Worm (Caenorhabditis elegans): ENCODE results near the gene H37A05.2.

The H37A05.2 gene

DNA sequence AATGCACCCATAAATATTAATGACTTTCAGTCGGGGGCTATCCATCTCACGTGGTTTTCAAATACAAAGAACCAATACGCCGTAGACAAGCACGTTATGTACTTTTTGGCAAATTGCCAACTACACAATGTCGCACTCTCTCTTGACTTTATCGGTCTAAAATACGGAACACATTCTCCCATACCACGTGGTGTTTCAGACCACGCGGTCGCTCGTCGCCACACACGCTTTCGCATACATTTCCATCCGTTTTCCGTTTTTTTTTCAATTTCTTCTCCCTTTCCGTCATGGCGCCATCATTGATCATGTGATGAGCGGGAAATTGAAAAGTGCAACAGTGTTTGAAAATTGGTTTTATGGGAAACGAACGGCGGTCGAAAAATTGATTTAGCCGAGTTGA, 24.5 kb upstream of the H37A05.2 start (continued):
- peak; percentile 38 for TF ChIP-seq sox-4 (tag; optimal IDR thresholded peaks at IDR 0.05)
- peak; percentile 74 for TF ChIP-seq lin-13 (GFP tag; optimal IDR thresholded peaks at IDR 0.05)
- TF ChIP-seq nhr-71 (tag; optimal IDR thresholded peaks at IDR 0.05) = peak; percentile 98
- TF ChIP-seq ets-5 (GFP tag; IDR thresholded peaks at IDR 0.05) = no peak
- TF ChIP-seq ces-1 (GFP tag; optimal IDR thresholded peaks at IDR 0.05) = no peak
- no peak for TF ChIP-seq hlh-4 (tag; optimal IDR thresholded peaks at IDR 0.05)
- TF ChIP-seq lir-3 (tag; optimal IDR thresholded peaks at IDR 0.05; ENCODE audit: poor library complexity) = peak; percentile 64
- no peak for TF ChIP-seq unc-98 (GFP tag; IDR thresholded peaks at IDR 0.05)
- TF ChIP-seq fkh-4 (tag; optimal IDR thresholded peaks at IDR 0.05; ENCODE audit: borderline replicate concordance) = no peak
- peak; percentile 99 for TF ChIP-seq nhr-85 (tag)
- peak; percentile 83 for TF ChIP-seq mep-1 (tag; optimal IDR thresholded peaks at IDR 0.05)
- peak; percentile 91 for TF ChIP-seq nhr-47 (tag; optimal IDR thresholded peaks at IDR 0.05)
- no peak for TF ChIP-seq tlp-1 (tag; optimal IDR thresholded peaks at IDR 0.05)
- peak in 1 of 3 experiments; percentile 8 for TF ChIP-seq ceh-82 (tag; optimal IDR thresholded peaks at IDR 0.05)
- no peak for TF ChIP-seq lin-15B (tag; optimal IDR thresholded peaks at IDR 0.05)
- peak; percentile 22; the same call in 1 of the 2 replicates for TF ChIP-seq isw-1 (GFP tag; IDR thresholded peaks at IDR 0.05)
- TF ChIP-seq nhr-84 (tag; optimal IDR thresholded peaks at IDR 0.05) = no peak
- TF ChIP-seq ceh-63 (GFP tag; optimal IDR thresholded peaks at IDR 0.05) = peak; percentile 5
- TF ChIP-seq nhr-90 (tag; optimal IDR thresholded peaks at IDR 0.05; ENCODE audit: poor library complexity) = peak; percentile 94
- no peak for TF ChIP-seq ama-1 (optimal IDR thresholded peaks at IDR 0.05)
- peak; percentile 91 for TF ChIP-seq nhr-19 (GFP tag; conservative IDR thresholded peaks at IDR 0.05)
- TF ChIP-seq egl-27 (tag; optimal IDR thresholded peaks at IDR 0.05) = no peak
- no peak for TF ChIP-seq nhr-11 (tag; optimal IDR thresholded peaks at IDR 0.05)
- peak; percentile 88 for TF ChIP-seq irx-1 (tag; optimal IDR thresholded peaks at IDR 0.05)
- TF ChIP-seq nhr-77 (tag; optimal IDR thresholded peaks at IDR 0.05) = no peak
- TF ChIP-seq fkh-10 (GFP tag; optimal IDR thresholded peaks at IDR 0.05) = no peak
- peak; percentile 77 for TF ChIP-seq rnt-1 (tag; optimal IDR thresholded peaks at IDR 0.05)
- peak; percentile 69 for TF ChIP-seq pag-3 (tag; optimal IDR thresholded peaks at IDR 0.05; ENCODE audit: borderline replicate concordance, insufficient read depth)
- no peak for TF ChIP-seq C34B4.2 (tag; optimal IDR thresholded peaks at IDR 0.05)
- peak; percentile 93 for TF ChIP-seq elt-2 (tag; optimal IDR thresholded peaks at IDR 0.05)
- no peak for TF ChIP-seq nhr-12 (tag; optimal IDR thresholded peaks at IDR 0.05)
- TF ChIP-seq jun-1 (tag; optimal IDR thresholded peaks at IDR 0.05) = peak; percentile 82
- TF ChIP-seq grh-1 (GFP tag; IDR thresholded peaks at IDR 0.05) = peak; percentile 83
- TF ChIP-seq swsn-7 (tag; optimal IDR thresholded peaks at IDR 0.05) = peak; percentile 69
- no peak for TF ChIP-seq pqm-1 (tag; optimal IDR thresholded peaks at IDR 0.05)
- no peak for TF ChIP-seq aly-2 (tag; optimal IDR thresholded peaks at IDR 0.05)
- TF ChIP-seq nhr-28 (tag; optimal IDR thresholded peaks at IDR 0.05) = no peak
- TF ChIP-seq fos-1 (tag; optimal IDR thresholded peaks at IDR 0.05) = peak; percentile 17
- TF ChIP-seq nhr-237 (tag; optimal IDR thresholded peaks at IDR 0.05) = no peak
- TF ChIP-seq ceh-88 (GFP tag; IDR thresholded peaks at IDR 0.05) = peak; percentile 59
- peak; percentile 95 for TF ChIP-seq snu-23 (GFP tag; optimal IDR thresholded peaks at IDR 0.05)
- TF ChIP-seq zip-4 (GFP tag; optimal IDR thresholded peaks at IDR 0.05) = peak; percentile 6
- peak; percentile 91 for TF ChIP-seq tbx-2 (tag; optimal IDR thresholded peaks at IDR 0.05)
- peak in 1 of 2 experiments; percentile 68 for TF ChIP-seq ztf-11 (tag; optimal IDR thresholded peaks at IDR 0.05)
- peak; percentile 49 to 90 for TF ChIP-seq lin-35 (GFP tag; optimal IDR thresholded peaks at IDR 0.05)
- no peak for TF ChIP-seq vab-15 (tag; optimal IDR thresholded peaks at IDR 0.05)
- peak; percentile 72 for TF ChIP-seq unc-130 (tag; optimal IDR thresholded peaks at IDR 0.05)
- TF ChIP-seq snpc-4 (tag; optimal IDR thresholded peaks at IDR 0.05) = peak; percentile 48
- TF ChIP-seq ceh-8 (GFP tag; optimal IDR thresholded peaks at IDR 0.05) = no peak
- TF ChIP-seq pax-3 (tag; optimal IDR thresholded peaks at IDR 0.05) = peak; percentile 95
